Fruit fly (Drosophila melanogaster) whole organism, pupa: ENCODE data around the gene RpS3A.

Source experiments
- CG10348 ChIP-seq: fragments of 200-800 bp; sonication (Bioruptor generic); IDR thresholded peaks from 2 replicates; pipeline ENCODE4 v1.3.6; 2022; ENCODE audit warnings: missing biosample characterization, missing genetic modification characterization
- CG12605 ChIP-seq: fragments of 200-800 bp; sonication (Bioruptor generic); IDR thresholded peaks from 2 replicates; pipeline ENCODE4 v1.3.6; 2022; ENCODE audit warnings: missing biosample characterization, missing genetic modification characterization
- CG13204 ChIP-seq: fragments of 200-800 bp; sonication (Bioruptor generic); optimal IDR thresholded peaks from 2 replicates; lab custom pipeline; 2018; ENCODE audit warnings: missing biosample characterization, mild to moderate bottlenecking, missing genetic modification characterization, moderate library complexity
- CG14655 ChIP-seq: fragments of 200-800 bp; sonication (Bioruptor generic); optimal IDR thresholded peaks from 3 replicates; lab custom pipeline; 2017; ENCODE audit warnings: mild to moderate bottlenecking, missing biosample characterization, missing genetic modification reagents, missing genetic modification characterization
- CG15710 ChIP-seq: fragments of 200-800 bp; sonication (Bioruptor generic); optimal IDR thresholded peaks from 2 replicates; lab custom pipeline; 2018; ENCODE audit warnings: missing biosample characterization, mild to moderate bottlenecking, missing genetic modification characterization, moderate library complexity
- CG17806 ChIP-seq: fragments of 200-800 bp; sonication (Bioruptor generic); optimal IDR thresholded peaks from 2 replicates; lab custom pipeline; 2018; ENCODE audit warnings: missing biosample characterization, mild to moderate bottlenecking, missing genetic modification characterization, moderate library complexity
- CG32121 ChIP-seq: fragments of 200-800 bp; sonication (Bioruptor generic); IDR thresholded peaks from 2 replicates; pipeline ENCODE4 v1.3.6; 2022; ENCODE audit warnings: missing biosample characterization, missing genetic modification characterization
- CG34367 ChIP-seq: fragments of 200-800 bp; sonication (Bioruptor generic); optimal IDR thresholded peaks from 2 replicates; lab custom pipeline; 2018; ENCODE audit warnings: missing biosample characterization, mild to moderate bottlenecking, missing genetic modification characterization
- CG4496 ChIP-seq: fragments of 200-800 bp; sonication (Bioruptor generic); IDR thresholded peaks from 3 replicates; pipeline ENCODE4 v1.3.6; 2022; ENCODE audit warnings: missing biosample characterization, missing genetic modification characterization
- CG8159 ChIP-seq: fragments of 200-800 bp; sonication (Bioruptor generic); optimal IDR thresholded peaks from 3 replicates; lab custom pipeline; 2018; ENCODE audit warnings: missing biosample characterization, mild to moderate bottlenecking, missing genetic modification characterization, moderate library complexity
- CG8301 ChIP-seq: fragments of 200-800 bp; sonication (Bioruptor generic); optimal IDR thresholded peaks from 2 replicates; lab custom pipeline; 2018; ENCODE audit warnings: missing biosample characterization, mild to moderate bottlenecking, missing genetic modification characterization
- CG9948 ChIP-seq: fragments of 200-800 bp; sonication (Bioruptor generic); optimal IDR thresholded peaks from 2 replicates; lab custom pipeline; 2018; ENCODE audit warnings: missing biosample characterization, mild to moderate bottlenecking, missing genetic modification characterization, moderate library complexity
- D1 ChIP-seq: fragments of 200-800 bp; sonication (Bioruptor generic); optimal IDR thresholded peaks from 2 replicates; lab custom pipeline; 2018; ENCODE audit warnings: missing biosample characterization, mild to moderate bottlenecking, missing genetic modification characterization, moderate library complexity
- EcR ChIP-seq: fragments of 200-800 bp; sonication (Bioruptor generic); optimal IDR thresholded peaks from 3 replicates; lab custom pipeline; 2019; ENCODE audit warnings: missing biosample characterization, missing genetic modification characterization, mild to moderate bottlenecking, moderate library complexity, missing genetic modification reagents
- Ets98B ChIP-seq: fragments of 200-800 bp; sonication (Bioruptor generic); IDR thresholded peaks from 2 replicates; pipeline ENCODE4 v1.3.6; 2022; ENCODE audit warnings: missing biosample characterization, missing genetic modification characterization
- Pif1A ChIP-seq: fragments of 200-800 bp; sonication (Bioruptor generic); optimal IDR thresholded peaks from 3 replicates; lab custom pipeline; 2016; ENCODE audit warnings: missing biosample characterization, missing genetic modification characterization
- Pif1B ChIP-seq: fragments of 200-800 bp; sonication (Bioruptor generic); optimal IDR thresholded peaks from 3 replicates; lab custom pipeline; 2016; ENCODE audit warnings: missing biosample characterization, missing genetic modification characterization
- Snoo ChIP-seq: fragments of 200-800 bp; sonication (Bioruptor generic); optimal IDR thresholded peaks from 3 replicates; lab custom pipeline; 2017; ENCODE audit warnings: missing biosample characterization, mild to moderate bottlenecking, missing genetic modification characterization, inconsistent platforms
- fd96Ca ChIP-seq: fragments of 200-800 bp; sonication (Bioruptor generic); IDR thresholded peaks from 3 replicates; pipeline ENCODE4 v1.3.6; 2022; ENCODE audit warnings: missing biosample characterization, missing genetic modification characterization
- gl ChIP-seq: fragments of 200-800 bp; sonication (Bioruptor generic); optimal IDR thresholded peaks from 2 replicates; lab custom pipeline; 2018; ENCODE audit warnings: missing biosample characterization, mild to moderate bottlenecking, missing genetic modification characterization
- rn ChIP-seq: fragments of 200-800 bp; sonication (Bioruptor generic); IDR thresholded peaks from 2 replicates; pipeline ENCODE4 v1.3.6; 2022; ENCODE audit warnings: missing biosample characterization, missing genetic modification characterization

RpS3A gene

DNA sequence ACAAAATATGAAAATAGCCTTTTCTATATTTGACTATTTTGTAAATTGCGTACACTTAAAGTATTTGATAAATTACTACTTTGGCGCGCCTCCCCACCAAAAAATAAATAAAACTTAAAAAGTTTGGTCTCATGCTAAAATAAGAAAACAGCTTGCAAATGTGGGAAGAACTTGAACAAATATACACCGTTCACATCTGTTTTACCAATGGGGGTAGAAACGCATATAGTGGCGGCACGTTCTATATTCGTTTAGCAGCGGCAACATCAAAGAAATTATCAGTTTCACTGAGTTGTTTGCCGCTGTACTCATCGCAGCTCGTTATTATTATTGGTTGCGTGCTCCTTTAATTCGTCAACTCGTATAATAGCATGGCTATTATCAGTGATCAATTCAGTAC is 9.2 kb upstream of the RpS3A start:
- TF ChIP-seq Ets98B (GFP tag; lab: Robert Waterston, UW) (no peak), D1 (tag; lab: Kevin White, UChicago) (no peak), Pif1B (GFP tag; lab: Kevin White, UChicago) (no peak), CG8301 (tag; lab: Kevin White, UChicago) (no peak), CG15710 (tag; lab: Kevin White, UChicago) (no peak), CG14655 (no peak), Pif1A (GFP tag; lab: Kevin White, UChicago) (no peak), CG8159 (tag; lab: Kevin White, UChicago) (no peak), CG17806 (tag; lab: Kevin White, UChicago) (no peak), CG13204 (GFP tag; lab: Kevin White, UChicago) (no peak), CG12605 (GFP tag; lab: Robert Waterston, UW) (no peak), CG32121 (no peak), rn (GFP tag; lab: Robert Waterston, UW) (no peak), fd96Ca (GFP tag; lab: Robert Waterston, UW) (no peak), EcR (GFP tag; lab: Kevin White, UChicago) (no peak), CG10348 (no peak), gl (tag; lab: Kevin White, UChicago) (no peak), Snoo (tag; lab: Kevin White, UChicago) (no peak), CG9948 (tag; lab: Kevin White, UChicago) (no peak), CG4496 (GFP tag; lab: Robert Waterston, UW) (no peak)

DNA sequence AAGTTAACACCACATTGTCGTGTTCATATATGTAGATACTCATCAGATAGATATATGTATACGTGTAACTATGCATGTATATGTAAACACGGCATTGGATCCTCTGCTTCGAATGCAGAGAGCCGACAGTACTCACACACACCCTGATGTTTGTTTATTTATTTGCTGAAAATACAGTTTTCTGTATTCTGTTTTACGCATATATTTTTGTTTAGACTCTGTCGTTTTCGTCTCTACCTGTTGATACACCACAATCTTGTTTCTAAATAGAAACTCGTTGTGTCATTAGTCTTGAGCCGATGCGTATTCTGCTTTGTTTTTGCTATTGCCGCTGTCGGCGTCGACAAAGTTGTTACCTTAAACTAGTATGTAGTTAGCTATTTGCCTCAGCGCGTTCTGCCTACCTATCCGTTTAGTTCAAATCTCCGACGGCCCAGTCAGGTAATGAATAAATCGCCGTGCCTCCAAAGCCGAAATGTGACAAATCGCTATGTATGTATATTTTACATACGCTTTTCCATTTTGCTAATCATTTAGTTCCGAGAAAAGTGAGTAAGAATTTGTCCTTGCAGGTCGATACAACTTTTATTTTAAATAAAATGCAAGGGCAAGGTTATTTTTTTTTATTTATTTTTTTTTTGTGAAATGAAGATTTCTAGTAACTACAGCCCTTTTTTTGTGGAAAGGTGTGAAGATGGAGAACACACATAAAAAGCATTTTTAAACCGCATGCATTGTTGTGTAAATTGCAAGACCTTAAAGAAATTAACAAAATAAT is 3.3 kb upstream of the RpS3A start:
- TF ChIP-seq CG4496 (GFP tag; lab: Robert Waterston, UW) (no peak), D1 (tag; lab: Kevin White, UChicago) (peak; percentile 46)

DNA sequence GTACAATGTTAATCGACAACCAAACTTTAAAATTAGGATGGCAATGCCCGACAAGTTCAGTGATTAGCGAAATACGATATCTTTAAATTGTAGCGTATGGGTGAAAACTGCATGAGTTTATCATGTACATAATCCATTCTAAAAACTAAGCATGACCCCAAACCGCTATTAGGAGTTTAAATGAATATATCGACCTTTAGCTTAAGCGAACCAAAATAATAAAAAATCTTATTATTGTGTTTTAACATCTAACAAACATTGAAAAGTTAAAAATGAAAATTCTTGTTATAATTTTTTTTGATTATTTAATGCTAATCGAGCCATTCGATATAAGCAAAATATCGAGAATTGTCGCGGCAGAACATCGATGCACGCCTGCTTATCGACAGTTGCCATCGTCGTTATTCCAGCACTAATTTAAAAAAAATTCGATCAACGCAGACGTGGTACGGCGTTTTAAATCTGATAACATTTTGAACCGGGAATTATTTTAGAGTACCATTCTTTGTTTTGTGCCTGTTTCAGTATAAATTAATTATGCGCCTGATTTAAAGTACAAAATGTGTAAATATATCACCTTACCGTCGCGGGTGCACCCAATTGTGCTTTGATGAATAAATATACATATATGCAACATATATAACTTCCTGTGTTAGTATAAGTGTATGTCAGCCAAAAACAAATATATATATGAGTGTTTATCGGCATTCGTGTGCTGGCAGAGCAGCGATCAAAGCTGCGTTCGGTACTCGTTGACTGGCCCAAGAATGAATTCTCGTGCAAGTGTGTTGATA is 2.1 kb upstream of the RpS3A start, which contains the start of gene pan:
Gene pan, plus strand, starts transcription at position 378 of the 794 bp plus-strand sequence.
- TF ChIP-seq CG8301 (tag; lab: Kevin White, UChicago) (no peak), CG15710 (tag; lab: Kevin White, UChicago) (no peak), CG4496 (GFP tag; lab: Robert Waterston, UW) (no peak), CG14655 (no peak), CG13204 (GFP tag; lab: Kevin White, UChicago) (no peak), CG10348 (no peak), CG9948 (tag; lab: Kevin White, UChicago) (no peak), Snoo (tag; lab: Kevin White, UChicago) (no peak), CG34367 (no peak), EcR (GFP tag; lab: Kevin White, UChicago) (peak; percentile 15), CG8159 (tag; lab: Kevin White, UChicago) (no peak), Pif1A (GFP tag; lab: Kevin White, UChicago) (peak; percentile 28), Ets98B (GFP tag; lab: Robert Waterston, UW) (no peak), CG17806 (tag; lab: Kevin White, UChicago) (no peak), Pif1B (GFP tag; lab: Kevin White, UChicago) (peak; percentile 31), gl (tag; lab: Kevin White, UChicago) (no peak), CG12605 (GFP tag; lab: Robert Waterston, UW) (no peak), CG32121 (no peak), fd96Ca (GFP tag; lab: Robert Waterston, UW) (no peak), rn (GFP tag; lab: Robert Waterston, UW) (no peak), D1 (tag; lab: Kevin White, UChicago) (no peak)
- TF ChIP-seq, all 21 proteins: peak for 3

DNA sequence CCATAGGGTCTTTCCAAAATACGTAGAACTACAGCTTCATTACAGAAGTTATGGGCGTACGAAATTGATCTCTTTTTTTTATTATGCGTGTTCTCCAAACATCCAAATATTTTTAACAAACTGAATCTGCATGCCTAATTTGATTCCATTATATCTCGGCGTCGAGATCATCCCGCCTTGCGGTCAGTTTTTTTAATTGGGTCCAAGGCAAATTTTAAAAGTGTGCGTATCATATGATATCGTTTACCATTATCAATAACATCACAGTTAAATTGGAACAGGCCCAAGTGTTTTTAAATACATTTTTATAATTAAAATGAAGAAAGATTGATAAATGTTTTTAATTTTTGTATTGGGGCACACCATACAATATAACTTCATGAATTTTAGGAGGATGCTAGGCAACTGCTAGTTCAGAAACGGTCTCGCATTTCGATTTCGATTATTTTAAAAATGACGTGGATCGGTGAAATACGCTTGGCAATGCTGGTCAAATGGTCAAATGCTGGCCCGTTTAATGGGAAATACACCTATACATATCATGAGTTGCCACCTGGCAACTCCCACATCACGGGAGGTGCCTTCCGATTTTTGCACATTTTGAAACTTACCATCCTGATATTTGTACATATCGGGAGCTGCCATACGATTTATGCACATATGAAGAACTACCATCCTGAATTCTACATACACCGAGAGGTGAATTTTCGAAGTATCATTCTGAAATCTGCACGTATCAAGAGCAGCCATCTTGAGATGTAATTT is 1.4 kb upstream of the RpS3A start:
- TF ChIP-seq D1 (tag; lab: Kevin White, UChicago) = peak; percentile 18
- no peak for TF ChIP-seq gl (tag; lab: Kevin White, UChicago)
- TF ChIP-seq CG32121 = no peak

DNA sequence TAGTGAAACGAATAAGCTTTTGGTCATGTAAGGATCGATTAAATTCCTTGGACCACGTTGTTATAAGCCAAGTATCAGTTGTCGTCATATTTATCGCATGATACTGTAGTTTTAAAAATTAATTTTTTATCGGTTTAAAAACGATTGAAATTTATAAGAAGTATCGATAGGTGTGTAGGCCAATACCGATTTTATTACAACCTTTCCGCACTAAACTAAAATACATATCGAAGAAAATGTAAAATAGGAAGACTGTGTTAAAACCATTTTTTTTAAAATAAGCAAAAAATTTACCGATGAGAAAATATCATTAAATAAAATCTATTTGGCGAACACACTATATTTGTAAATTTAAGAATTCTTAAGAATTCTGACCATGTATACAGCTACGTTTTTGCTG is 3.7 kb downstream of the RpS3A start:
- TF ChIP-seq gl (tag; lab: Kevin White, UChicago) (no peak), CG8159 (tag; lab: Kevin White, UChicago) (peak; percentile 16)
